Worm (Caenorhabditis elegans) whole organism, mixed stage, embryonic: ENCODE results near the gene F09C6.3.

Experiments used
- ceh-39 ChIP-seq: fragments of 150-350 bp; optimal IDR thresholded peaks from 2 replicates; lab custom pipeline; 2014; ENCODE audit warnings: missing biosample characterization, missing genetic modification characterization
- ces-1 ChIP-seq: fragments of 150-350 bp; optimal IDR thresholded peaks from 2 replicates; lab custom pipeline; 2014; ENCODE audit warnings: missing biosample characterization, missing genetic modification reagents, missing genetic modification characterization
- elt-1 ChIP-seq: sonication (generic microtip); optimal IDR thresholded peaks from 2 replicates; lab custom pipeline; 2017; ENCODE audit warnings: missing genetic modification characterization, mild to moderate bottlenecking, missing compliant biosample characterization, antibody characterized with exemption, moderate library complexity, borderline replicate concordance; ENCODE audit not compliant: insufficient read depth
- elt-3 ChIP-seq: fragments of 150-350 bp; optimal IDR thresholded peaks from 2 replicates; lab custom pipeline; 2014; ENCODE audit warnings: missing biosample characterization, missing genetic modification characterization
- lin-13 ChIP-seq: fragments of 150-350 bp; optimal IDR thresholded peaks from 2 replicates; lab custom pipeline; 2014; ENCODE audit warnings: missing biosample characterization, missing genetic modification characterization
- lin-32 ChIP-seq: fragments of 200-800 bp; sonication (Bioruptor generic); optimal IDR thresholded peaks from 2 replicates; lab custom pipeline; 2018; ENCODE audit warnings: mild to moderate bottlenecking, missing genetic modification characterization, missing compliant biosample characterization
- lsy-2 ChIP-seq: fragments of 150-350 bp; optimal IDR thresholded peaks from 2 replicates; lab custom pipeline; 2014; ENCODE audit warnings: missing biosample characterization, missing genetic modification characterization
- nhr-76 ChIP-seq: sonication (generic microtip); optimal IDR thresholded peaks from 2 replicates; lab custom pipeline; 2017; ENCODE audit warnings: missing biosample characterization, missing genetic modification characterization
- unc-39 ChIP-seq: fragments of 150-350 bp; optimal IDR thresholded peaks from 2 replicates; lab custom pipeline; 2014; ENCODE audit warnings: missing biosample characterization, missing genetic modification characterization
- unc-62 ChIP-seq: fragments of 150-350 bp; optimal IDR thresholded peaks from 2 replicates; lab custom pipeline; 2014; ENCODE audit warnings: missing biosample characterization, missing genetic modification reagents, missing genetic modification characterization
- ztf-11 ChIP-seq: fragments of 150-350 bp; optimal IDR thresholded peaks from 2 replicates; lab custom pipeline; 2014; ENCODE audit warnings: missing biosample characterization, missing genetic modification characterization

DNA sequence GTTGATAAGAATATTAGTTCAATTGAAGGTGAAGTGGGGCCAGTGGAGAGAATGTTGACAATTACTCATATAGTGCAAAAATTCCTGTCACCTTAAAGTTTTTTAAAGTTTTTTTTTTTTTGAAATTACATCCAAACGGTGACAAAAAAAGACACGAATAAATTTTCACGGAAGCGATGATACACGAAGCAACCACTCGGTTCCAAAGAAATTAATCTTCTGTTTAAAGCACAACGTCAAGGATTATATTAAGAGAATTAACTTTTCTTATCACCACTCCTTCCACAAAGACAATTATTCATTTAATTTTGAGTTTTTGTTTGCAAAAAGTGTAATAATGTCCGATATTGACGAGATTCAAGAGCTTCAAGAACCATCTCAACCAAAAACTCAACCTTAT is 14.6 kb downstream of the F09C6.3 start, which contains the start of gene clec-28:
- TF ChIP-seq lsy-2 (tag; lab: Kevin White, UChicago) (no peak), ces-1 (GFP tag; lab: Kevin White, UChicago) (no peak), ceh-39 (tag; lab: Kevin White, UChicago) (no peak), unc-62 (GFP tag; lab: Kevin White, UChicago) (no peak), unc-39 (tag; lab: Kevin White, UChicago) (no peak), ztf-11 (tag; lab: Kevin White, UChicago) (no peak), lin-32 (GFP tag; lab: Kevin White, UChicago) (no peak), nhr-76 (no peak), elt-1 (tag; lab: Kevin White, UChicago) (no peak), lin-13 (tag; lab: Kevin White, UChicago) (no peak), elt-3 (tag; lab: Kevin White, UChicago) (no peak)
